Fruit fly (Drosophila melanogaster) whole organism, prepupa: Measurements from ENCODE around the gene FucT6.
"Not testable (repeated sequence)": the region's sequence is repeated elsewhere in the genome, so short reads cannot be mapped to it uniquely, and the experiment has no call there.

ENCODE experiments used
- Blimp-1 ChIP-seq: fragments of 200-800 bp; sonication (Bioruptor generic); optimal IDR thresholded peaks from 3 replicates; lab custom pipeline; 2017; ENCODE audit warnings: missing biosample characterization, missing genetic modification characterization, mild to moderate bottlenecking, moderate library complexity, missing genetic modification reagents
- CG10631 ChIP-seq: fragments of 200-800 bp; sonication (Bioruptor generic); optimal IDR thresholded peaks from 2 replicates; lab custom pipeline; 2016; ENCODE audit warnings: missing biosample characterization, missing genetic modification characterization
- CG11294 ChIP-seq: fragments of 200-800 bp; sonication (Bioruptor generic); IDR thresholded peaks from 2 replicates; pipeline ENCODE4 v1.3.6; 2022; ENCODE audit warnings: missing biosample characterization, missing genetic modification characterization
- CG15336 ChIP-seq: fragments of 200-800 bp; sonication (Bioruptor generic); IDR thresholded peaks from 2 replicates; pipeline ENCODE4 v1.3.6; 2022; ENCODE audit warnings: missing biosample characterization, missing genetic modification characterization
- CG1621 ChIP-seq: fragments of 200-800 bp; sonication (Bioruptor generic); optimal IDR thresholded peaks from 3 replicates; lab custom pipeline; 2018; ENCODE audit warnings: missing biosample characterization, mild to moderate bottlenecking, missing genetic modification characterization
- CG16779 ChIP-seq: fragments of 200-800 bp; sonication (Bioruptor generic); optimal IDR thresholded peaks from 3 replicates; lab custom pipeline; 2017; ENCODE audit warnings: missing biosample characterization, mild to moderate bottlenecking, missing genetic modification characterization
- CG31627 ChIP-seq: fragments of 200-800 bp; sonication (Bioruptor generic); optimal IDR thresholded peaks from 3 replicates; lab custom pipeline; 2016; ENCODE audit warnings: missing biosample characterization, missing genetic modification characterization
- CG32006 ChIP-seq: fragments of 200-800 bp; sonication (Bioruptor generic); optimal IDR thresholded peaks from 3 replicates; lab custom pipeline; 2017; ENCODE audit warnings: missing biosample characterization, mild to moderate bottlenecking, missing genetic modification characterization
- CG34406 ChIP-seq: fragments of 200-800 bp; sonication (Bioruptor generic); optimal IDR thresholded peaks from 3 replicates; lab custom pipeline; 2016; ENCODE audit warnings: missing biosample characterization, missing genetic modification characterization
- CG3919 ChIP-seq: fragments of 200-800 bp; sonication (Bioruptor generic); optimal IDR thresholded peaks from 3 replicates; lab custom pipeline; 2016; ENCODE audit warnings: missing biosample characterization, missing genetic modification characterization
- CG6163 ChIP-seq: fragments of 200-800 bp; sonication (Bioruptor generic); IDR thresholded peaks from 3 replicates; pipeline ENCODE4 v1.3.6; 2022; ENCODE audit warnings: missing biosample characterization, missing genetic modification characterization
- CG6276 ChIP-seq: fragments of 200-800 bp; sonication (Bioruptor generic); optimal IDR thresholded peaks from 2 replicates; lab custom pipeline; 2017; ENCODE audit warnings: missing biosample characterization, mild to moderate bottlenecking, missing genetic modification characterization
- CG6808 ChIP-seq: fragments of 200-800 bp; sonication (Bioruptor generic); optimal IDR thresholded peaks from 3 replicates; lab custom pipeline; 2017; ENCODE audit warnings: missing biosample characterization, missing genetic modification characterization, mild to moderate bottlenecking, moderate library complexity, missing genetic modification reagents
- CG7368 ChIP-seq: fragments of 200-800 bp; sonication (Bioruptor generic); optimal IDR thresholded peaks from 3 replicates; lab custom pipeline; 2016; ENCODE audit warnings: missing biosample characterization, missing genetic modification characterization
- CG8119 ChIP-seq: fragments of 200-800 bp; sonication (Bioruptor generic); IDR thresholded peaks from 3 replicates; pipeline ENCODE4 v1.3.6; 2022; ENCODE audit warnings: missing biosample characterization, missing genetic modification characterization
- CG8319 ChIP-seq: fragments of 200-800 bp; sonication (Bioruptor generic); optimal IDR thresholded peaks from 3 replicates; lab custom pipeline; 2016; ENCODE audit warnings: missing biosample characterization, missing genetic modification characterization
- CG8632 ChIP-seq: fragments of 200-800 bp; sonication (Bioruptor generic); optimal IDR thresholded peaks from 3 replicates; lab custom pipeline; 2016; ENCODE audit warnings: missing biosample characterization, missing genetic modification characterization
- CG9139 ChIP-seq: fragments of 200-800 bp; sonication (Bioruptor generic); optimal IDR thresholded peaks from 3 replicates; lab custom pipeline; 2017; ENCODE audit warnings: missing biosample characterization, mild to moderate bottlenecking, missing genetic modification characterization
- Eip75B ChIP-seq: fragments of 200-800 bp; sonication (Bioruptor generic); optimal IDR thresholded peaks from 3 replicates; lab custom pipeline; 2016; ENCODE audit warnings: missing biosample characterization, missing genetic modification characterization
- Eip78C ChIP-seq: fragments of 200-800 bp; sonication (Bioruptor generic); peaks from one replicate; lab custom pipeline; 2016; ENCODE audit warnings: missing biosample characterization, missing genetic modification characterization
- Eip93F ChIP-seq: fragments of 200-800 bp; sonication (Bioruptor generic); optimal IDR thresholded peaks from 2 replicates; lab custom pipeline; 2016; ENCODE audit warnings: missing biosample characterization, mild to moderate bottlenecking, missing genetic modification characterization
- Ets96B ChIP-seq: fragments of 200-800 bp; optimal IDR thresholded peaks from 2 replicates; lab custom pipeline; 2019; ENCODE audit warnings: missing biosample characterization, mild to moderate bottlenecking, missing genetic modification characterization, moderate library complexity
- Gug ChIP-seq: fragments of 200-800 bp; sonication (Bioruptor generic); IDR thresholded peaks from 2 replicates; pipeline ENCODE4 v1.3.6; 2022; ENCODE audit warnings: missing biosample characterization, missing genetic modification characterization
- Hr38 ChIP-seq: sonication (Bioruptor generic); optimal IDR thresholded peaks from 2 replicates; lab custom pipeline; 2016; ENCODE audit warnings: missing biosample characterization, missing genetic modification characterization
- Hr39 ChIP-seq: fragments of 200-800 bp; sonication (Bioruptor generic); optimal IDR thresholded peaks from 2 replicates; lab custom pipeline; 2016; ENCODE audit warnings: missing biosample characterization, missing genetic modification characterization
- Hr4 ChIP-seq: fragments of 200-800 bp; sonication (Bioruptor generic); optimal IDR thresholded peaks from 3 replicates; lab custom pipeline; 2016; ENCODE audit warnings: missing biosample characterization, missing genetic modification characterization
- Lpt ChIP-seq: fragments of 200-800 bp; sonication (Bioruptor generic); optimal IDR thresholded peaks from 3 replicates; lab custom pipeline; 2016; ENCODE audit warnings: missing biosample characterization, missing genetic modification characterization
- Met ChIP-seq: fragments of 200-800 bp; sonication (Bioruptor generic); optimal IDR thresholded peaks from 3 replicates; lab custom pipeline; 2016; ENCODE audit warnings: missing biosample characterization, missing genetic modification characterization
- OdsH ChIP-seq: fragments of 200-800 bp; sonication (Bioruptor generic); optimal IDR thresholded peaks from 3 replicates; lab custom pipeline; 2016; ENCODE audit warnings: missing biosample characterization, missing genetic modification characterization
- Smox ChIP-seq: fragments of 200-800 bp; sonication (Bioruptor generic); optimal IDR thresholded peaks from 3 replicates; lab custom pipeline; 2016; ENCODE audit warnings: missing biosample characterization, missing genetic modification characterization
- Sox102F ChIP-seq: fragments of 200-800 bp; sonication (Bioruptor generic); optimal IDR thresholded peaks from 2 replicates; lab custom pipeline; 2016; ENCODE audit warnings: missing biosample characterization, mild to moderate bottlenecking, missing genetic modification characterization
- Sox14 ChIP-seq: fragments of 200-800 bp; sonication (Bioruptor generic); optimal IDR thresholded peaks from 3 replicates; lab custom pipeline; 2016; ENCODE audit warnings: missing biosample characterization, missing genetic modification characterization
- Sox15 ChIP-seq: fragments of 200-800 bp; sonication (Bioruptor generic); optimal IDR thresholded peaks from 3 replicates; lab custom pipeline; 2016; ENCODE audit warnings: missing biosample characterization, missing genetic modification characterization
- achi ChIP-seq: fragments of 200-800 bp; sonication (Bioruptor generic); optimal IDR thresholded peaks from 3 replicates; lab custom pipeline; 2016; ENCODE audit warnings: missing biosample characterization, missing genetic modification characterization
- acj6 ChIP-seq: fragments of 200-800 bp; sonication (Bioruptor generic); optimal IDR thresholded peaks from 3 replicates; lab custom pipeline; 2016; ENCODE audit warnings: missing biosample characterization, missing genetic modification characterization
- cyc ChIP-seq: fragments of 200-800 bp; sonication (Bioruptor generic); optimal IDR thresholded peaks from 3 replicates; lab custom pipeline; 2016; ENCODE audit warnings: missing biosample characterization, missing genetic modification characterization
- dac ChIP-seq: fragments of 200-800 bp; sonication (Bioruptor generic); optimal IDR thresholded peaks from 2 replicates; lab custom pipeline; 2017; ENCODE audit warnings: missing biosample characterization, mild to moderate bottlenecking, missing genetic modification characterization
- dsx ChIP-seq: fragments of 200-800 bp; optimal IDR thresholded peaks from 3 replicates; lab custom pipeline; 2019; ENCODE audit warnings: missing biosample characterization, mild to moderate bottlenecking, missing genetic modification characterization, moderate library complexity; ENCODE audit not compliant: poor library complexity, severe bottlenecking
- eg ChIP-seq: fragments of 200-800 bp; sonication (Bioruptor generic); IDR thresholded peaks from 3 replicates; pipeline ENCODE4 v1.3.6; 2022; ENCODE audit warnings: missing biosample characterization, missing genetic modification characterization
- fd59A ChIP-seq: fragments of 200-800 bp; sonication (Bioruptor generic); optimal IDR thresholded peaks from 2 replicates; lab custom pipeline; 2017; ENCODE audit warnings: missing biosample characterization, mild to moderate bottlenecking, missing genetic modification characterization, missing genetic modification reagents
- fd85E ChIP-seq: fragments of 200-800 bp; sonication (Bioruptor generic); optimal IDR thresholded peaks from 3 replicates; lab custom pipeline; 2016; ENCODE audit warnings: missing biosample characterization, missing genetic modification characterization
- fkh ChIP-seq: fragments of 200-800 bp; sonication (Bioruptor generic); optimal IDR thresholded peaks from 3 replicates; lab custom pipeline; 2017; ENCODE audit warnings: missing biosample characterization, mild to moderate bottlenecking, missing genetic modification characterization, moderate library complexity
- lz ChIP-seq: fragments of 200-800 bp; sonication (Bioruptor generic); optimal IDR thresholded peaks from 3 replicates; lab custom pipeline; 2016; ENCODE audit warnings: missing biosample characterization, missing genetic modification characterization
- net ChIP-seq: fragments of 200-800 bp; sonication (Bioruptor generic); optimal IDR thresholded peaks from 3 replicates; lab custom pipeline; 2016; ENCODE audit warnings: missing biosample characterization, missing genetic modification characterization
- pdm3 ChIP-seq: fragments of 200-800 bp; sonication (Bioruptor generic); optimal IDR thresholded peaks from 3 replicates; lab custom pipeline; 2016; ENCODE audit warnings: missing biosample characterization, missing genetic modification characterization
- salr ChIP-seq, 2 experiments: fragments of 200-800 bp; sonication (Bioruptor generic); optimal IDR thresholded peaks; 3 replicates each; lab custom pipeline; 2016 to 2018; ENCODE audit warnings: missing biosample characterization in 2 of 2, missing genetic modification characterization in 2 of 2, mild to moderate bottlenecking in 1 of 2
- spab ChIP-seq: fragments of 200-800 bp; sonication (Bioruptor generic); optimal IDR thresholded peaks from 2 replicates; lab custom pipeline; 2017; ENCODE audit warnings: missing biosample characterization, mild to moderate bottlenecking, missing genetic modification characterization, missing genetic modification reagents
- ss ChIP-seq, 2 experiments: fragments of 200-800 bp; sonication (Bioruptor generic); optimal IDR thresholded peaks; 2 replicates in 1 of 2; 3 replicates in 1 of 2; lab custom pipeline; 2017 to 2018; ENCODE audit warnings: mild to moderate bottlenecking in 2 of 2, missing biosample characterization in 2 of 2, missing genetic modification characterization in 2 of 2, moderate library complexity in 1 of 2
- svp ChIP-seq: fragments of 200-800 bp; sonication (Bioruptor generic); peaks from one replicate; lab custom pipeline; 2016; ENCODE audit warnings: missing biosample characterization, missing genetic modification characterization
- topi ChIP-seq: fragments of 200-800 bp; sonication (Bioruptor generic); optimal IDR thresholded peaks from 3 replicates; lab custom pipeline; 2016; ENCODE audit warnings: missing biosample characterization, missing genetic modification characterization

Gene FucT6

dm6 chrX:11753973-11754372 lies 44.2 kb upstream of the FucT6 start, which contains the start of gene m:
TSS of gene m (plus strand) at chrX:11754273.
- TF ChIP-seq dac (GFP tag; lab: Kevin White, UChicago); CG31627; CG16779: not testable (repeated sequence)

- TF ChIP-seq salr (GFP tag; optimal IDR thresholded peaks at IDR 0.05; lab: Kevin White, UChicago) (peak in 1 of 2 experiments; percentile 3), CG6808 (no peak), eg (GFP tag; lab: Robert Waterston, UW) (peak; percentile 52; the same call in 1 of the 3 replicates), CG11294 (no peak), Hr39 (GFP tag; lab: Kevin White, UChicago) (peak; percentile 25), CG6276 (GFP tag; lab: Kevin White, UChicago) (peak; percentile 39), pdm3 (GFP tag; lab: Kevin White, UChicago) (peak; percentile 51), Met (GFP tag; lab: Kevin White, UChicago) (peak; percentile 5), cyc (GFP tag; lab: Kevin White, UChicago) (no peak), spab (GFP tag; lab: Kevin White, UChicago) (no peak), CG16779 (no peak), CG9139 (no peak), Smox (GFP tag; lab: Kevin White, UChicago) (no peak), acj6 (GFP tag; lab: Kevin White, UChicago) (peak; percentile 17), fd59A (GFP tag; lab: Kevin White, UChicago) (no peak), Hr38 (GFP tag; lab: Kevin White, UChicago) (no peak), CG6163 (peak; percentile 45; the same call in 2 of the 3 replicates), CG8632 (no peak), Eip75B (GFP tag; lab: Kevin White, UChicago) (no peak), OdsH (GFP tag; lab: Kevin White, UChicago) (peak; percentile 53), CG3919 (peak; percentile 31), CG10631 (GFP tag; lab: Kevin White, UChicago) (peak; percentile 9), CG34406 (no peak), Eip78C (GFP tag; lab: Kevin White, UChicago) (peak; percentile 66), dac (GFP tag; lab: Kevin White, UChicago) (peak; percentile 45), Sox102F (peak; percentile 8), net (GFP tag; lab: Kevin White, UChicago) (peak; percentile 2), CG32006 (peak; percentile 77), CG1621 (no peak), fkh (peak; percentile 32), Blimp-1 (GFP tag; lab: Kevin White, UChicago) (no peak), Hr4 (GFP tag; lab: Kevin White, UChicago) (peak; percentile 25), CG15336 (GFP tag; lab: Robert Waterston, UW) (peak; percentile 77), CG7368 (GFP tag; lab: Kevin White, UChicago) (no peak), fd85E (GFP tag; lab: Kevin White, UChicago) (no peak), Lpt (GFP tag; lab: Kevin White, UChicago) (peak; percentile 38), CG8119 (GFP tag; lab: Robert Waterston, UW) (peak; percentile 57; the same call in 2 of the 3 replicates), Gug (GFP tag; lab: Robert Waterston, UW) (no peak), topi (GFP tag; lab: Kevin White, UChicago) (no peak), Sox15 (GFP tag; lab: Kevin White, UChicago) (no peak), Ets96B (tag; lab: Kevin White, UChicago) (no peak), ss (GFP tag; optimal IDR thresholded peaks at IDR 0.05; lab: Kevin White, UChicago) (no peak), Sox14 (peak; percentile 7), lz (GFP tag; lab: Kevin White, UChicago) (no peak), achi (GFP tag; lab: Kevin White, UChicago) (peak; percentile 19), Eip93F (GFP tag; lab: Kevin White, UChicago) (no peak), dsx (GFP tag; lab: Kevin White, UChicago) (no peak), CG31627 (peak; percentile 14), svp (no peak), CG8319 (no peak)
Measured at dm6 chrX:11736421-11736820, 26.7 kb upstream of the FucT6 start.
